Worm (Caenorhabditis elegans) whole organism, L3 larva: ENCODE results near the gene F15B10.3.

ENCODE experiments used
- ceh-82 ChIP-seq: fragments of 150-350 bp; optimal IDR thresholded peaks from 2 replicates; lab custom pipeline; 2014; ENCODE audit warnings: missing biosample characterization, missing genetic modification characterization
- egl-27 ChIP-seq: sonication (generic microtip); optimal IDR thresholded peaks from 4 replicates; lab custom pipeline; 2017; ENCODE audit warnings: missing biosample characterization, missing genetic modification reagents, missing genetic modification characterization
- elt-3 ChIP-seq, 3 experiments: fragments of 150-350 bp in 1 of 3; sonication (generic microtip) in 2 of 3; optimal IDR thresholded peaks; 2 replicates in 2 of 3; 4 replicates in 1 of 3; lab custom pipeline; 2014 to 2017; ENCODE audit warnings: missing biosample characterization in 3 of 3, missing genetic modification characterization in 3 of 3
- hmg-11 ChIP-seq: sonication (generic microtip); optimal IDR thresholded peaks from 2 replicates; lab custom pipeline; 2016; ENCODE audit warnings: missing genetic modification characterization, missing compliant biosample characterization
- lin-15B ChIP-seq: fragments of 150-350 bp; optimal IDR thresholded peaks from 2 replicates; lab custom pipeline; 2014; ENCODE audit warnings: missing biosample characterization, missing genetic modification characterization
- lsy-12 ChIP-seq: sonication (generic microtip); optimal IDR thresholded peaks from 2 replicates; lab custom pipeline; 2016; ENCODE audit warnings: mild to moderate bottlenecking, missing genetic modification characterization, missing compliant biosample characterization
- nhr-25 ChIP-seq: sonication (generic microtip); optimal IDR thresholded peaks from 2 replicates; lab custom pipeline; 2017; ENCODE audit warnings: missing biosample characterization, missing genetic modification characterization
- nhr-43 ChIP-seq: sonication (generic microtip); optimal IDR thresholded peaks from 2 replicates; lab custom pipeline; 2016; ENCODE audit warnings: mild to moderate bottlenecking, missing genetic modification characterization, missing compliant biosample characterization; ENCODE audit not compliant: poor library complexity, severe bottlenecking
- unc-39 ChIP-seq: sonication (generic microtip); optimal IDR thresholded peaks from 4 replicates; lab custom pipeline; 2017; ENCODE audit warnings: missing biosample characterization, missing genetic modification characterization

F15B10.3 gene

ce11 chrIV:6652479-6653022 is 50.1 kb downstream of the F15B10.3 start:
- TF ChIP-seq lin-15B, result no peak
- peak; percentile 31 for TF ChIP-seq nhr-25 (tag; lab: Kevin White, UChicago)
- no peak for TF ChIP-seq egl-27 (tag; lab: Kevin White, UChicago)
- TF ChIP-seq lsy-12 (tag; lab: Kevin White, UChicago), result no peak
- peak; percentile 20 for TF ChIP-seq nhr-43 (tag; lab: Kevin White, UChicago)
- peak in 1 of 3 experiments; percentile 29 for TF ChIP-seq elt-3 (tag; optimal IDR thresholded peaks at IDR 0.05; lab: Kevin White, UChicago)
- no peak for TF ChIP-seq unc-39 (tag; lab: Kevin White, UChicago)
- no peak for TF ChIP-seq hmg-11
- TF ChIP-seq ceh-82, result no peak
- TF ChIP-seq, all 47 proteins: peak for 3
